Worm (Caenorhabditis elegans): ENCODE data around the gene srb-18.

srb-18 gene

ce11 chrV:7527153-7527552 lies 12.1 kb downstream of the srb-18 start, which contains the start of gene C54F6.17:
Gene C54F6.17 (plus strand): TSS chrV:7527453.
- no peak for TF ChIP-seq F23B12.7 (tag; optimal IDR thresholded peaks at IDR 0.05; ENCODE audit: insufficient read depth)
- TF ChIP-seq somi-1 (GFP tag; optimal IDR thresholded peaks at IDR 0.05), result no peak

- TF ChIP-seq cebp-1 (GFP tag; IDR thresholded peaks at IDR 0.05) (no peak), cebp-1 (tag; optimal IDR thresholded peaks at IDR 0.05) (no peak), Y53F4B.3 (GFP tag; IDR thresholded peaks at IDR 0.05) (no peak), tbp1 (GFP tag; optimal IDR thresholded peaks at IDR 0.05) (no peak), fkh-3 (tag; optimal IDR thresholded peaks at IDR 0.05) (no peak)
Measured at ce11 chrV:7528816-7529215, 13.8 kb downstream of the srb-18 start, which contains the start of gene C54F6.5. Gene C54F6.5 (plus strand): TSS chrV:7529116.

DNA sequence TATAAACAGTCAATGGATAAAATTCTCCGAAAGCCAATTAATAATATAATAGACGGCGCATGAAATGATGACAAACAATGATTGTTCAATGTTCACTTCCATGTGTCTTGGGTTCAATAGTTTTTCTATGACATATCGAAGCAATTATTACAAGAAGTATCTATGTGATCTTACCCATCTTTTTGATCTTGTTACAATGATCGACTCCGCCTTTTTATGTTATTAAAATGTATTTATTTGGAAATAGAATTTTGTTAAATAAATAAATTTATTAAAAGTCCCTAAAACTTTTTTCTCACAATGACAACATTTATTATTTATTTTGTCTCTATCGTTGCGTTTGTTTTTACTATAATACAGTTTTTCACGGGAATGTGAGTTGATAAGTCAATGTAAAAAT lies 14.8 kb downstream of the srb-18 start, which contains the start of gene swt-2:
swt-2 (plus strand) TSS at position 301 of the 400 bp plus-strand sequence.
- TF ChIP-seq let-607 (tag; optimal IDR thresholded peaks at IDR 0.05), result no peak
- no peak for TF ChIP-seq ekl-4 (GFP tag; IDR thresholded peaks at IDR 0.05)
- TF ChIP-seq zfh-2 (GFP tag; conservative IDR thresholded peaks at IDR 0.05), result no peak
- no peak for TF ChIP-seq snpc-4 (GFP tag; optimal IDR thresholded peaks at IDR 0.05)
- no peak for TF ChIP-seq snpc-4 (tag; optimal IDR thresholded peaks at IDR 0.05)
- TF ChIP-seq dox-1 (GFP tag; IDR thresholded peaks at IDR 0.05), result no peak
- no peak for TF ChIP-seq let-526 (GFP tag; IDR thresholded peaks at IDR 0.05)

ce11 chrV:7532947-7533346 lies 17.9 kb downstream of the srb-18 start, which contains the start of gene C54F6.3:
Gene C54F6.3 (plus strand): TSS chrV:7533247.
- no peak for TF ChIP-seq ceh-27 (GFP tag; optimal IDR thresholded peaks at IDR 0.05)
- TF ChIP-seq hmg-20 (GFP tag; IDR thresholded peaks at IDR 0.05), result no peak
- TF ChIP-seq nfya-2 (GFP tag; IDR thresholded peaks at IDR 0.05), result no peak
- no peak for TF ChIP-seq bed-2 (GFP tag; IDR thresholded peaks at IDR 0.05)
- no peak for TF ChIP-seq dpl-1 (GFP tag; optimal IDR thresholded peaks at IDR 0.05)
- no peak for TF ChIP-seq ztf-25 (GFP tag; IDR thresholded peaks at IDR 0.05)
- TF ChIP-seq madf-10 (tag; optimal IDR thresholded peaks at IDR 0.05), result no peak
- no peak for TF ChIP-seq lin-26 (GFP tag; IDR thresholded peaks at IDR 0.05)
- TF ChIP-seq dpff-1 (tag; optimal IDR thresholded peaks at IDR 0.05), result no peak
- TF ChIP-seq ztf-6 (GFP tag; IDR thresholded peaks at IDR 0.05), result no peak
- no peak for TF ChIP-seq ets-4 (GFP tag; optimal IDR thresholded peaks at IDR 0.05)
- no peak for TF ChIP-seq lsy-27 (tag; optimal IDR thresholded peaks at IDR 0.05; ENCODE audit: borderline replicate concordance, insufficient read depth)
- no peak for TF ChIP-seq ccch-3 (GFP tag; optimal IDR thresholded peaks at IDR 0.05)

DNA sequence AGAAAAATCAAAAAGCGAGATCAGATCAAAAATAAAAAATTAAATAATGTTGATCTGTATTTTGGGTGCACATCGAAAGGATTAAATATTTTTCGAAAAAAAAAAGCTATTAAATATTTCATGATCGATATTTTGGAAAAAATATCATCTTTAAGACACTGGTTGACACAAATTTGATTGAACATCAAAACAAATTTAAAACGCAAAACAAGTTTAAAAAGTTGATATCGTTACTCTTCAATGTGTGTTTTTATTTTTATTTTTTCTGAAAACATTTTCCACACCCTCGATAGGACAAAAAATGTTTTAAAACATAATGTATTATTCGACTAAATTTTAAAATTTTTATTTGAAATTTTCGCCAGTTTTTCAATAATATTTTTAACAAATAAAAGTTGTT lies 23.0 kb downstream of the srb-18 start, which contains the start of gene C54F6.12:
C54F6.12 (minus strand) TSS at position 101 of the 400 bp plus-strand sequence.
- no peak for TF ChIP-seq madf-8 (GFP tag; conservative IDR thresholded peaks at IDR 0.05)

ce11 chrV:7539015-7539414 lies 24.0 kb downstream of the srb-18 start, which contains the start of gene srh-268:
Gene srh-268 (plus strand): TSS chrV:7539315.
- no peak for TF ChIP-seq tlf-1 (GFP tag; optimal IDR thresholded peaks at IDR 0.05)
- TF ChIP-seq D2030.7 (GFP tag; IDR thresholded peaks at IDR 0.05), result no peak
- TF ChIP-seq Y53G8AR.9 (GFP tag; conservative IDR thresholded peaks at IDR 0.05), result no peak
- TF ChIP-seq attf-5 (GFP tag; optimal IDR thresholded peaks at IDR 0.05), result no peak
- no peak for TF ChIP-seq ztf-26 (tag; optimal IDR thresholded peaks at IDR 0.05)
- no peak for TF ChIP-seq B0261.1 (tag; optimal IDR thresholded peaks at IDR 0.05)
- TF ChIP-seq madf-3 (GFP tag; IDR thresholded peaks at IDR 0.05), result no peak
- TF ChIP-seq sea-2 (GFP tag; IDR thresholded peaks at IDR 0.05), result no peak
- no peak for TF ChIP-seq ZK185.1 (tag; optimal IDR thresholded peaks at IDR 0.05; ENCODE audit: poor library complexity, severe bottlenecking)
- no peak for TF ChIP-seq hmg-1.2 (GFP tag; IDR thresholded peaks at IDR 0.05)
- no peak for TF ChIP-seq chd-7 (tag; optimal IDR thresholded peaks at IDR 0.05)
- TF ChIP-seq let-607 (tag; optimal IDR thresholded peaks at IDR 0.05), result no peak
- no peak for TF ChIP-seq cebp-1 (GFP tag; IDR thresholded peaks at IDR 0.05)
- TF ChIP-seq cebp-1 (tag; optimal IDR thresholded peaks at IDR 0.05), result no peak
- no peak for TF ChIP-seq ets-4 (GFP tag; optimal IDR thresholded peaks at IDR 0.05)
- no peak for TF ChIP-seq ztf-22 (GFP tag; optimal IDR thresholded peaks at IDR 0.05)
- TF ChIP-seq lag-1 (GFP tag; IDR thresholded peaks at IDR 0.05), result no peak

Data from whole organism, young adult.